Worm (Caenorhabditis elegans) whole organism, L1 larva: ENCODE measurements around the gene ogdh-1.

Experiments
- ama-1 ChIP-seq: fragments of 150-350 bp; optimal IDR thresholded peaks from 2 replicates; lab custom pipeline; 2014
- ceh-82 ChIP-seq, 3 experiments: fragments of 150-350 bp in 1 of 3; sonication (generic microtip) in 2 of 3; optimal IDR thresholded peaks; 2 replicates each; lab custom pipeline; 2014 to 2017; ENCODE audit warnings: missing biosample characterization in 3 of 3, missing genetic modification characterization in 3 of 3
- ces-1 ChIP-seq: fragments of 150-350 bp; optimal IDR thresholded peaks from 2 replicates; lab custom pipeline; 2014; ENCODE audit warnings: missing biosample characterization, missing genetic modification reagents, missing genetic modification characterization
- fos-1 ChIP-seq: fragments of 150-350 bp; optimal IDR thresholded peaks from 2 replicates; lab custom pipeline; 2014; ENCODE audit warnings: missing biosample characterization, missing genetic modification characterization
- hlh-17 ChIP-seq: fragments of 200-800 bp; sonication (Bioruptor generic); optimal IDR thresholded peaks from 2 replicates; lab custom pipeline; 2018; ENCODE audit warnings: missing genetic modification characterization, mild to moderate bottlenecking, missing compliant biosample characterization, moderate library complexity, borderline replicate concordance
- irx-1 ChIP-seq: sonication (generic microtip); optimal IDR thresholded peaks from 2 replicates; lab custom pipeline; 2016; ENCODE audit warnings: missing genetic modification characterization, missing compliant biosample characterization
- lin-15B ChIP-seq: fragments of 150-350 bp; sonication (generic microtip); optimal IDR thresholded peaks from 3 replicates; lab custom pipeline; 2014; ENCODE audit warnings: missing biosample characterization, missing genetic modification characterization
- pqm-1 ChIP-seq: sonication (generic microtip); optimal IDR thresholded peaks from 3 replicates; lab custom pipeline; 2017; ENCODE audit warnings: missing biosample characterization, missing genetic modification characterization
- skn-1 ChIP-seq: fragments of 150-350 bp; optimal IDR thresholded peaks from 2 replicates; lab custom pipeline; 2014; ENCODE audit warnings: missing biosample characterization, missing genetic modification characterization
- unc-130 ChIP-seq: fragments of 150-350 bp; optimal IDR thresholded peaks from 2 replicates; lab custom pipeline; 2017; ENCODE audit warnings: missing biosample characterization, missing genetic modification characterization, inconsistent platforms

- no peak for TF ChIP-seq ama-1 (lab: Kevin White, UChicago)
- no peak for TF ChIP-seq unc-130 (tag; lab: Kevin White, UChicago)
- no peak for TF ChIP-seq hlh-17 (GFP tag; lab: Kevin White, UChicago)
- TF ChIP-seq irx-1 (tag; lab: Kevin White, UChicago): no peak
- TF ChIP-seq skn-1: no peak
- no peak for TF ChIP-seq pqm-1 (tag; lab: Kevin White, UChicago)
- no peak for TF ChIP-seq fos-1 (tag; lab: Kevin White, UChicago)
- TF ChIP-seq ces-1 (GFP tag; lab: Kevin White, UChicago): no peak
- no peak for TF ChIP-seq lin-15B (tag; lab: Kevin White, UChicago)
- TF ChIP-seq ceh-82 (tag; optimal IDR thresholded peaks at IDR 0.05; lab: Kevin White, UChicago): no peak
Measured at ce11 chrIV:4683149-4683548, 20.7 kb downstream of the ogdh-1 start.
